Worm (Caenorhabditis elegans) whole organism, midembryonic: ENCODE data around the gene sec-61.G.

Source experiments
- T22C8.4 ChIP-seq: fragments of 200-800 bp; sonication (Bioruptor generic); IDR thresholded peaks from 2 replicates; pipeline ENCODE4 v1.3.6; 2022; ENCODE audit warnings: missing genetic modification characterization, missing compliant biosample characterization
- cog-1 ChIP-seq: sonication (generic microtip); optimal IDR thresholded peaks from 2 replicates; lab custom pipeline; 2016; ENCODE audit warnings: missing genetic modification characterization, missing compliant biosample characterization
- flt-1 ChIP-seq: fragments of 200-800 bp; sonication (Bioruptor generic); IDR thresholded peaks from 2 replicates; pipeline ENCODE4 v1.3.6; 2022; ENCODE audit warnings: missing genetic modification characterization, missing compliant biosample characterization
- klf-2 ChIP-seq: fragments of 200-800 bp; sonication (Bioruptor generic); conservative IDR thresholded peaks from 2 replicates; pipeline ENCODE4 v1.3.6; 2022; ENCODE audit warnings: missing genetic modification reagents, missing genetic modification characterization, missing compliant biosample characterization
- med-1 ChIP-seq: sonication (generic microtip); optimal IDR thresholded peaks from 2 replicates; lab custom pipeline; 2017; ENCODE audit warnings: missing genetic modification characterization, mild to moderate bottlenecking, missing compliant biosample characterization, antibody characterized with exemption, missing genetic modification reagents; ENCODE audit not compliant: insufficient read depth
- ref-1 ChIP-seq: fragments of 200-800 bp; sonication (Bioruptor generic); conservative IDR thresholded peaks from 2 replicates; pipeline ENCODE4 v1.3.6; 2022; ENCODE audit warnings: missing genetic modification reagents, missing genetic modification characterization, missing compliant biosample characterization
- tab-1 ChIP-seq: fragments of 200-800 bp; sonication (Bioruptor generic); IDR thresholded peaks from 2 replicates; pipeline ENCODE4 v1.3.6; 2022; ENCODE audit warnings: missing genetic modification characterization, missing compliant biosample characterization
- ztf-23 ChIP-seq: fragments of 200-800 bp; sonication (Bioruptor generic); IDR thresholded peaks from 2 replicates; pipeline ENCODE4 v1.3.6; 2022; ENCODE audit warnings: missing genetic modification reagents, missing genetic modification characterization, missing compliant biosample characterization
- ztf-29 ChIP-seq: fragments of 200-800 bp; sonication (Bioruptor generic); IDR thresholded peaks from 2 replicates; pipeline ENCODE4 v1.3.6; 2022; ENCODE audit warnings: missing genetic modification reagents, missing genetic modification characterization, missing compliant biosample characterization

The sec-61.G gene

ce11 chrV:10846893-10847292, 50.0 kb downstream of the sec-61.G start, which contains the start of gene C29A12.6:
Gene C29A12.6 (plus strand): TSS chrV:10847193.
- no peak for TF ChIP-seq flt-1 (GFP tag; lab: Robert Waterston, UW)
- no peak for TF ChIP-seq ztf-23 (GFP tag; lab: Robert Waterston, UW)
- TF ChIP-seq med-1 (GFP tag; lab: Kevin White, UChicago), result no peak
- no peak for TF ChIP-seq T22C8.4 (GFP tag; lab: Robert Waterston, UW)
- no peak for TF ChIP-seq tab-1 (GFP tag; lab: Robert Waterston, UW)
- TF ChIP-seq cog-1, result no peak
- TF ChIP-seq ztf-29, result no peak
- no peak for TF ChIP-seq klf-2 (GFP tag; lab: Robert Waterston, UW)
- no peak for TF ChIP-seq ref-1 (GFP tag; lab: Robert Waterston, UW)
